Worm (Caenorhabditis elegans) whole organism, late embryonic: ENCODE data around the gene odr-2.
"Not testable (repeated sequence)": the region's sequence is repeated elsewhere in the genome, so short reads cannot be mapped to it uniquely, and the experiment has no call there.

Source experiments
- C38D4.7 ChIP-seq: fragments of 200-800 bp; sonication (Bioruptor generic); optimal IDR thresholded peaks from 2 replicates; lab custom pipeline; 2018; ENCODE audit warnings: mild to moderate bottlenecking, missing genetic modification characterization, moderate library complexity, missing compliant biosample characterization
- K09A11.1 ChIP-seq: sonication (generic microtip); optimal IDR thresholded peaks from 2 replicates; lab custom pipeline; 2017; ENCODE audit warnings: antibody characterized with exemption, mild to moderate bottlenecking, missing genetic modification characterization, missing compliant biosample characterization; ENCODE audit not compliant: insufficient read depth
- Y22D7AL.16 ChIP-seq: sonication (generic microtip); optimal IDR thresholded peaks from 2 replicates; lab custom pipeline; 2016; ENCODE audit warnings: missing genetic modification characterization, missing compliant biosample characterization
- ama-1 ChIP-seq: fragments of 150-350 bp; optimal IDR thresholded peaks from 2 replicates; lab custom pipeline; 2014
- ceh-45 ChIP-seq: fragments of 200-800 bp; sonication (Bioruptor generic); IDR thresholded peaks from 2 replicates; pipeline ENCODE4 v1.3.6; 2022; ENCODE audit warnings: missing genetic modification reagents, missing genetic modification characterization, missing compliant biosample characterization
- elt-2 ChIP-seq: sonication (generic microtip); optimal IDR thresholded peaks from 2 replicates; lab custom pipeline; 2016; ENCODE audit warnings: missing genetic modification reagents, missing genetic modification characterization, missing compliant biosample characterization
- nhr-11 ChIP-seq: fragments of 150-350 bp; optimal IDR thresholded peaks from 2 replicates; lab custom pipeline; 2014; ENCODE audit warnings: missing biosample characterization, missing genetic modification characterization
- pha-4 ChIP-seq: fragments of 150-350 bp; optimal IDR thresholded peaks from 2 replicates; lab custom pipeline; 2018; ENCODE audit warnings: missing biosample characterization, missing genetic modification reagents, missing genetic modification characterization
- pqm-1 ChIP-seq: sonication (generic microtip); optimal IDR thresholded peaks from 2 replicates; lab custom pipeline; 2016; ENCODE audit warnings: missing genetic modification characterization, missing compliant biosample characterization
- unc-3 ChIP-seq, 2 experiments: fragments of 200-800 bp in 1 of 2; sonication (Bioruptor generic) in 1 of 2; sonication (generic microtip) in 1 of 2; conservative IDR thresholded peaks in 1 of 2; optimal IDR thresholded peaks in 1 of 2; 2 replicates each; pipeline versions ENCODE4 v1.3.6 to Lab custom; 2016 to 2022; ENCODE audit warnings: missing compliant biosample characterization in 2 of 2, missing genetic modification characterization in 2 of 2, missing genetic modification reagents in 1 of 2

ce11 chrV:7062790-7063189 lies 40.6 kb upstream of the odr-2 start, which contains the start of gene tmem-258:
- not testable (repeated sequence) for TF ChIP-seq ama-1 (lab: Kevin White, UChicago); pqm-1; pha-4; unc-3 (GFP tag; conservative IDR thresholded peaks at IDR 0.05; lab: Robert Waterston, UW); unc-3 (tag; optimal IDR thresholded peaks at IDR 0.05; lab: Kevin White, UChicago); Y22D7AL.16; nhr-11 (tag; lab: Kevin White, UChicago); C38D4.7; ceh-45 (GFP tag; lab: Robert Waterston, UW); elt-2 (tag; lab: Kevin White, UChicago); K09A11.1 (tag; lab: Kevin White, UChicago)
